Fruit fly (Drosophila melanogaster): ENCODE results near the gene kuz.
A peak's percentile ranks its signal among the peaks of the same experiment; 100 is the strongest.

kuz gene

dm6 chr2L:13570982-13571426 is 21.1 kb downstream of the kuz start (continued):
- TF ChIP-seq CG3281 (GFP tag; optimal IDR thresholded peaks at IDR 0.05) (no peak), nerfin-1 (tag; optimal IDR thresholded peaks at IDR 0.05) (peak; percentile 37), CG9727 (GFP tag; optimal IDR thresholded peaks at IDR 0.05) (peak; percentile 15), CG17359 (tag; optimal IDR thresholded peaks at IDR 0.05) (peak; percentile 42), onecut (GFP tag; IDR thresholded peaks at IDR 0.05) (0 out of 2 replicates have a peak, but pooled peaks have one; percentile 14), eve (GFP tag; optimal IDR thresholded peaks at IDR 0.05) (peak in 1 of 2 experiments; percentile 90), BEAF-32 (GFP tag; optimal IDR thresholded peaks at IDR 0.05) (no peak), sc (optimal IDR thresholded peaks at IDR 0.05) (no peak), sc (GFP tag; optimal IDR thresholded peaks at IDR 0.05) (peak; percentile 5), unc-4 (GFP tag; IDR thresholded peaks at IDR 0.05; ENCODE audit: partially characterized antibody) (no peak), CG8388 (GFP tag; optimal IDR thresholded peaks at IDR 0.05) (peak; percentile 35), CG15269 (tag; optimal IDR thresholded peaks at IDR 0.05) (peak; percentile 37), Xrp1 (GFP tag; IDR thresholded peaks at IDR 0.05) (peak; percentile 40; the same call in 1 of the 2 replicates), CG1529 (GFP tag; optimal IDR thresholded peaks at IDR 0.05) (peak; percentile 44), schlank (tag; optimal IDR thresholded peaks at IDR 0.05) (no peak), cwo (GFP tag; optimal IDR thresholded peaks at IDR 0.05) (peak; percentile 14), CoRest (tag; optimal IDR thresholded peaks at IDR 0.05) (peak; percentile 17), maf-S (GFP tag; optimal IDR thresholded peaks at IDR 0.05) (no peak), HmgZ (tag; optimal IDR thresholded peaks at IDR 0.05) (no peak), Dref (GFP tag; IDR thresholded peaks at IDR 0.05) (no peak), Usf (GFP tag; optimal IDR thresholded peaks at IDR 0.05) (no peak), cas (GFP tag; IDR thresholded peaks at IDR 0.05) (no peak), seq (GFP tag; IDR thresholded peaks at IDR 0.05) (no peak), CG12299 (tag; optimal IDR thresholded peaks at IDR 0.05) (no peak), Hr51 (GFP tag; optimal IDR thresholded peaks at IDR 0.05) (peak in 1 of 2 experiments; percentile 61), BtbVII (GFP tag; optimal IDR thresholded peaks at IDR 0.05) (peak; percentile 10), CG34376 (GFP tag; optimal IDR thresholded peaks at IDR 0.05) (no peak), sens (GFP tag) (peak; percentile 89), Dip3 (GFP tag; optimal IDR thresholded peaks at IDR 0.05) (no peak), CG7839 (tag; optimal IDR thresholded peaks at IDR 0.05) (peak; percentile 35), CG10654 (GFP tag; optimal IDR thresholded peaks at IDR 0.05) (no peak), CG5180 (GFP tag; optimal IDR thresholded peaks at IDR 0.05) (peak; percentile 37), jing (GFP tag; optimal IDR thresholded peaks at IDR 0.05) (no peak), CG2678 (tag; optimal IDR thresholded peaks at IDR 0.05) (peak; percentile 67), CG4820 (GFP tag; optimal IDR thresholded peaks at IDR 0.05) (peak; percentile 45), Hmr (GFP tag; optimal IDR thresholded peaks at IDR 0.05) (no peak), CG11398 (GFP tag; optimal IDR thresholded peaks at IDR 0.05) (no peak), ems (GFP tag; optimal IDR thresholded peaks at IDR 0.05) (no peak), CG7357 (GFP tag; IDR thresholded peaks at IDR 0.05) (0 out of 3 replicates have a peak, but pooled peaks have one; percentile 28), dmrt99B (tag; optimal IDR thresholded peaks at IDR 0.05) (peak; percentile 63), CG7963 (GFP tag; IDR thresholded peaks at IDR 0.05; ENCODE audit: partially characterized antibody) (no peak), bigmax (GFP tag; optimal IDR thresholded peaks at IDR 0.05) (no peak), CG6791 (GFP tag; IDR thresholded peaks at IDR 0.05; ENCODE audit: partially characterized antibody) (no peak), Oaz (GFP tag; IDR thresholded peaks at IDR 0.05) (no peak), CG17385 (GFP tag; optimal IDR thresholded peaks at IDR 0.05) (peak; percentile 20), CG18262 (tag; optimal IDR thresholded peaks at IDR 0.05) (peak; percentile 61), CG6689 (GFP tag; IDR thresholded peaks at IDR 0.05) (peak; percentile 64), CG4404 (GFP tag; IDR thresholded peaks at IDR 0.05) (no peak), lov (optimal IDR thresholded peaks at IDR 0.05) (no peak), lov (GFP tag; IDR thresholded peaks at IDR 0.05) (no peak), wdn (GFP tag; IDR thresholded peaks at IDR 0.05) (no peak)
